Fruit fly (Drosophila melanogaster): Measurements from ENCODE around the gene CG4362.

Gene CG4362

dm6 chr3R:20312838-20313237 lies 5.5 kb upstream of the CG4362 start (continued):
- TF ChIP-seq sim (GFP tag; IDR thresholded peaks at IDR 0.05) = no peak
- no peak for TF ChIP-seq Rx (GFP tag; IDR thresholded peaks at IDR 0.05)
- TF ChIP-seq BtbVII (GFP tag; optimal IDR thresholded peaks at IDR 0.05) = peak; percentile 21
- TF ChIP-seq CG11398 (GFP tag; optimal IDR thresholded peaks at IDR 0.05) = no peak
- TF ChIP-seq lbe (GFP tag; optimal IDR thresholded peaks at IDR 0.05) = peak; percentile 65
- no peak for TF ChIP-seq CG8359 (GFP tag; optimal IDR thresholded peaks at IDR 0.05; ENCODE audit: borderline replicate concordance)
- TF ChIP-seq bigmax (GFP tag; optimal IDR thresholded peaks at IDR 0.05) = no peak
- peak; percentile 41 for TF ChIP-seq Six4 (GFP tag; optimal IDR thresholded peaks at IDR 0.05)
- TF ChIP-seq amos (GFP tag; IDR thresholded peaks at IDR 0.05; ENCODE audit: partially characterized antibody) = no peak
- no peak for TF ChIP-seq CG4617 (GFP tag; optimal IDR thresholded peaks at IDR 0.05; ENCODE audit: borderline replicate concordance)
- peak; percentile 21 for TF ChIP-seq sug (tag; optimal IDR thresholded peaks at IDR 0.05)
- TF ChIP-seq CG1602 (GFP tag; optimal IDR thresholded peaks at IDR 0.05) = no peak
- TF ChIP-seq CG13287 (GFP tag; IDR thresholded peaks at IDR 0.05; ENCODE audit: partially characterized antibody) = no peak
- TF ChIP-seq CG32772 (GFP tag; IDR thresholded peaks at IDR 0.05) = peak; percentile 29; the same call in 1 of the 2 replicates
- TF ChIP-seq MBD-R2 (GFP tag; IDR thresholded peaks at IDR 0.05) = no peak; the same call in 1 of the 2 replicates
- TF ChIP-seq run (tag; optimal IDR thresholded peaks at IDR 0.05) = no peak
- no peak for TF ChIP-seq ttk (GFP tag; IDR thresholded peaks at IDR 0.05)
- TF ChIP-seq Jarid2 (GFP tag; optimal IDR thresholded peaks at IDR 0.05) = peak; percentile 26
- no peak for TF ChIP-seq pho (GFP tag; optimal IDR thresholded peaks at IDR 0.05)
- no peak for TF ChIP-seq gcm2 (GFP tag; optimal IDR thresholded peaks at IDR 0.05)
- no peak for TF ChIP-seq zfh2 (GFP tag; optimal IDR thresholded peaks at IDR 0.05)
- TF ChIP-seq CG16779 (GFP tag; IDR thresholded peaks at IDR 0.05) = no peak
- TF ChIP-seq CG11456 (GFP tag; IDR thresholded peaks at IDR 0.05) = 0 out of 3 replicates have a peak, but pooled peaks have one; percentile 27
- peak; percentile 73 for TF ChIP-seq CG3281 (GFP tag; optimal IDR thresholded peaks at IDR 0.05)
- peak; percentile 48; the same call in 1 of the 3 replicates for TF ChIP-seq CG7357 (GFP tag; IDR thresholded peaks at IDR 0.05)
- TF ChIP-seq CG31388 (GFP tag; optimal IDR thresholded peaks at IDR 0.05) = no peak
- TF ChIP-seq CG4328 (GFP tag; optimal IDR thresholded peaks at IDR 0.05) = no peak
- TF ChIP-seq YL-1 (GFP tag; optimal IDR thresholded peaks at IDR 0.05) = no peak
- TF ChIP-seq bbx (GFP tag; IDR thresholded peaks at IDR 0.05; ENCODE audit: partially characterized antibody) = no peak
- peak; percentile 66 for TF ChIP-seq caup (GFP tag; optimal IDR thresholded peaks at IDR 0.05; ENCODE audit: severe bottlenecking)
- no peak for TF ChIP-seq ab (GFP tag; optimal IDR thresholded peaks at IDR 0.05)
- no peak for TF ChIP-seq HLHmδ (GFP tag; optimal IDR thresholded peaks at IDR 0.05)
- TF ChIP-seq MESR4 (GFP tag; optimal IDR thresholded peaks at IDR 0.05) = no peak
- no peak for TF ChIP-seq CG7372 (GFP tag; IDR thresholded peaks at IDR 0.05)
- TF ChIP-seq CG18262 (tag; optimal IDR thresholded peaks at IDR 0.05) = peak; percentile 47
- peak; percentile 43; the same call in 1 of the 2 replicates for TF ChIP-seq sob (GFP tag; IDR thresholded peaks at IDR 0.05)
- peak; percentile 30 for TF ChIP-seq CG33213 (GFP tag; optimal IDR thresholded peaks at IDR 0.05)
- no peak for TF ChIP-seq CG18619 (GFP tag; optimal IDR thresholded peaks at IDR 0.05)
- TF ChIP-seq h (optimal IDR thresholded peaks at IDR 0.05) = no peak
- no peak for TF ChIP-seq CG14965 (GFP tag; optimal IDR thresholded peaks at IDR 0.05; ENCODE audit: borderline replicate concordance)
- no peak for TF ChIP-seq Oli (tag; optimal IDR thresholded peaks at IDR 0.05)
- TF ChIP-seq fu2 (GFP tag; optimal IDR thresholded peaks at IDR 0.05) = no peak
- TF ChIP-seq Atf-2 (GFP tag; optimal IDR thresholded peaks at IDR 0.05) = no peak
- TF ChIP-seq gem (tag; optimal IDR thresholded peaks at IDR 0.05) = peak; percentile 42
- no peak for TF ChIP-seq Hey (tag; optimal IDR thresholded peaks at IDR 0.05)
- TF ChIP-seq CG10267 (tag; optimal IDR thresholded peaks at IDR 0.05) = peak; percentile 30
- TF ChIP-seq sima (GFP tag; optimal IDR thresholded peaks at IDR 0.05) = no peak
- TF ChIP-seq sc (optimal IDR thresholded peaks at IDR 0.05) = no peak
- TF ChIP-seq sc (GFP tag; optimal IDR thresholded peaks at IDR 0.05) = no peak
- no peak for TF ChIP-seq tgo (GFP tag; IDR thresholded peaks at IDR 0.05)
- TF ChIP-seq CG15601 (tag; optimal IDR thresholded peaks at IDR 0.05) = no peak
- TF ChIP-seq Gug (GFP tag; IDR thresholded peaks at IDR 0.05) = peak; percentile 52; the same call in 1 of the 4 replicates
